Fruit fly (Drosophila melanogaster) whole organism, prepupa: ENCODE measurements around the gene sphe.

ENCODE experiments used
- CG6854 ChIP-seq: fragments of 200-800 bp; sonication (Bioruptor generic); optimal IDR thresholded peaks from 2 replicates; lab custom pipeline; 2017; ENCODE audit warnings: missing biosample characterization, mild to moderate bottlenecking, missing genetic modification characterization
- Gug ChIP-seq: fragments of 200-800 bp; sonication (Bioruptor generic); IDR thresholded peaks from 2 replicates; pipeline ENCODE4 v1.3.6; 2022; ENCODE audit warnings: missing biosample characterization, missing genetic modification characterization
- Hr4 ChIP-seq: fragments of 200-800 bp; sonication (Bioruptor generic); optimal IDR thresholded peaks from 3 replicates; lab custom pipeline; 2016; ENCODE audit warnings: missing biosample characterization, missing genetic modification characterization
- acj6 ChIP-seq: fragments of 200-800 bp; sonication (Bioruptor generic); optimal IDR thresholded peaks from 3 replicates; lab custom pipeline; 2016; ENCODE audit warnings: missing biosample characterization, missing genetic modification characterization
- fd59A ChIP-seq: fragments of 200-800 bp; sonication (Bioruptor generic); optimal IDR thresholded peaks from 2 replicates; lab custom pipeline; 2017; ENCODE audit warnings: missing biosample characterization, mild to moderate bottlenecking, missing genetic modification characterization, missing genetic modification reagents
- fkh ChIP-seq: fragments of 200-800 bp; sonication (Bioruptor generic); optimal IDR thresholded peaks from 3 replicates; lab custom pipeline; 2017; ENCODE audit warnings: missing biosample characterization, mild to moderate bottlenecking, missing genetic modification characterization, moderate library complexity
- pdm3 ChIP-seq: fragments of 200-800 bp; sonication (Bioruptor generic); optimal IDR thresholded peaks from 3 replicates; lab custom pipeline; 2016; ENCODE audit warnings: missing biosample characterization, missing genetic modification characterization
- ss ChIP-seq, 2 experiments: fragments of 200-800 bp; sonication (Bioruptor generic); optimal IDR thresholded peaks; 2 replicates in 1 of 2; 3 replicates in 1 of 2; lab custom pipeline; 2017 to 2018; ENCODE audit warnings: mild to moderate bottlenecking in 2 of 2, missing biosample characterization in 2 of 2, missing genetic modification characterization in 2 of 2, moderate library complexity in 1 of 2

- TF ChIP-seq CG6854 (GFP tag; lab: Kevin White, UChicago) (no peak), Gug (no peak), ss (GFP tag; optimal IDR thresholded peaks at IDR 0.05; lab: Kevin White, UChicago) (no peak), acj6 (GFP tag; lab: Kevin White, UChicago) (no peak), fd59A (GFP tag; lab: Kevin White, UChicago) (no peak), pdm3 (no peak), fkh (GFP tag; lab: Kevin White, UChicago) (no peak), Hr4 (GFP tag; lab: Kevin White, UChicago) (no peak)
Observed at dm6 chrX:16688106-16688459, 13.7 kb downstream of the sphe start.
